Fruit fly (Drosophila melanogaster) whole organism, wandering third instar larva: Measurements from ENCODE around the gene ZnT35C.

Experiments
- Jra ChIP-seq: sonication (Bioruptor generic); optimal IDR thresholded peaks from 2 replicates; lab custom pipeline; 2016; ENCODE audit warnings: missing biosample characterization, missing genetic modification characterization
- OdsH ChIP-seq: fragments of 200-800 bp; sonication (Bioruptor generic); optimal IDR thresholded peaks from 2 replicates; lab custom pipeline; 2016; ENCODE audit warnings: missing biosample characterization, mild to moderate bottlenecking, missing genetic modification characterization
- Vsx2 ChIP-seq: fragments of 200-300, 225-300 bp; sonication (Bioruptor generic); optimal IDR thresholded peaks from 2 replicates; lab custom pipeline; 2018; ENCODE audit warnings: missing biosample characterization, missing genetic modification characterization; ENCODE audit not compliant: partially characterized antibody
- dsf ChIP-seq: sonication (Bioruptor generic); optimal IDR thresholded peaks from 2 replicates; lab custom pipeline; 2016; ENCODE audit warnings: missing biosample characterization, missing genetic modification characterization, borderline replicate concordance
- fru ChIP-seq: fragments of 200-800 bp; sonication (Bioruptor generic); optimal IDR thresholded peaks from 3 replicates; lab custom pipeline; 2016; ENCODE audit warnings: missing biosample characterization, mild to moderate bottlenecking, missing genetic modification characterization
- h ChIP-seq: fragments of 200-800 bp; sonication (Bioruptor generic); optimal IDR thresholded peaks from 3 replicates; lab custom pipeline; 2016; ENCODE audit warnings: missing biosample characterization, mild to moderate bottlenecking, missing genetic modification characterization
- lola ChIP-seq: fragments of >200 bp; optimal IDR thresholded peaks from 2 replicates; lab custom pipeline; 2017; ENCODE audit warnings: missing biosample characterization, missing genetic modification characterization
- sage ChIP-seq: fragments of 200-800 bp; sonication (Bioruptor generic); optimal IDR thresholded peaks from 2 replicates; lab custom pipeline; 2016; ENCODE audit warnings: missing biosample characterization, mild to moderate bottlenecking, missing genetic modification characterization
- usp ChIP-seq: fragments of >200 bp; optimal IDR thresholded peaks from 2 replicates; lab custom pipeline; 2017; ENCODE audit warnings: missing biosample characterization, missing genetic modification characterization
- woc ChIP-seq: sonication (Bioruptor generic); optimal IDR thresholded peaks from 2 replicates; lab custom pipeline; 2016; ENCODE audit warnings: missing biosample characterization, mild to moderate bottlenecking, missing genetic modification characterization

DNA sequence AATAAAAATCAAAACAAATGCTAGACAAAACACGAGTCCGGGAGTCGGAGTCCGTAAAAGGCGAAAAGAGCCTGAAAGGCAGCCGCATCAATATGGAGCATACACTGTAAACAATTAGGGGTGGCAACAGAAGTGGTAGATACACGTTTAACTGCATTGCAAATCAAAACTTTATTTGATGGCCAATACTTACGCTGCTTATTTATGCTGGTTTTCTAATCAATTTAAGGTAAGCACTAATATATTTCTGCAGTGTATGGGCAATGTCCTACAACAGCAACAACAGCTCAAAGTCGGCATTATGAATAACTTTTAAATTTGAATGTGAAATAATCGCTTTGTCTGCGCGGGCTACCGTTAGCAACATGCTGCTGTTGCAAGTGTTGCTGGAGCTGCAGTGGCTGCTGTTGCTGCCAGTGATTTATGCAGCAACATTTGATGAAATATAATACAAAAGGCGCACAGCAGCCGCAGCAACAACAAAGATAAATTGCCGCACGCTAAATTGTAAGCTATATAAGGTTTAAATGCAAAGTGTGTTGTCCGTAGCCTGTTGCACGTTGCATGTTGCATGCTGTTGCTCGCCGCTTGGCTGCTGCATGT, 26.1 kb upstream of the ZnT35C start:
- TF ChIP-seq Vsx2 (no peak), dsf (GFP tag; lab: Kevin White, UChicago) (no peak), fru (GFP tag; lab: Kevin White, UChicago) (no peak), woc (GFP tag; lab: Kevin White, UChicago) (no peak), h (GFP tag; lab: Kevin White, UChicago) (no peak), Jra (GFP tag; lab: Kevin White, UChicago) (no peak), usp (GFP tag; lab: Kevin White, UChicago) (no peak), lola (GFP tag; lab: Kevin White, UChicago) (no peak), OdsH (GFP tag; lab: Kevin White, UChicago) (no peak), sage (no peak)
